Fruit fly (Drosophila melanogaster) whole organism: ENCODE results near the gene CG31019.

ENCODE experiments used
- CG8478 ChIP-seq: fragments of >200 bp; optimal IDR thresholded peaks from 2 replicates; lab custom pipeline; 2018; ENCODE audit warnings: inconsistent platforms
- psq ChIP-seq: fragments of >200 bp; optimal IDR thresholded peaks from 2 replicates; lab custom pipeline; 2017
- usp ChIP-seq: fragments of >200 bp; optimal IDR thresholded peaks from 2 replicates; lab custom pipeline; 2017; ENCODE audit warnings: missing biosample characterization, missing genetic modification characterization, mixed read lengths

DNA sequence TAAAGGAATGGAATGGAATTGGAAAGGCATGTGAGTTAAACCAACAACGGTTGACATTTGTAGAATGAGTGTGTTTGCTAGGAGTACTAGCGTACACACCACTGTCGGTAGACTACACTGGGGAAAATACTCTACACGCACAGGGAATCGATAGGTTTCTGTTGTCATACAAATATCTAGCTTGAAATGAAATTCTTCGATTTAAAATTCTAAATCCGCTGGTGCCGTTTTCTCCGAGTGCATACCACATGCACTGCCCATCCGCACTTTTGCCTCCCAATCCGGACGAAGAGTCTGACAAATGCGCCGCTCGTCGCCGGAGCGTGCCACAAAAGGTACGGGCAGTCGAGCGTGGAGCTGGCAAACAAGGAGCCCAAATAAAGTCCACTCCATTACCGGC is 32.1 kb downstream of the CG31019 start, which contains the start of gene CG2267:
- TF ChIP-seq psq (lab: Kevin White, UChicago) (no peak), usp (GFP tag; lab: Kevin White, UChicago) (no peak), CG8478 (no peak)
